Fruit fly (Drosophila melanogaster) whole organism, embryonic: ENCODE data around the gene CG5254.

ENCODE experiments used
- B-H2 ChIP-seq: fragments of 200-800 bp; sonication (Bioruptor generic); optimal IDR thresholded peaks from 2 replicates; lab custom pipeline; 2018; ENCODE audit warnings: missing biosample characterization, mild to moderate bottlenecking, missing genetic modification characterization
- BtbVII ChIP-seq: fragments of 200-800 bp; sonication (Bioruptor generic); optimal IDR thresholded peaks from 3 replicates; lab custom pipeline; 2017; ENCODE audit warnings: missing biosample characterization, mild to moderate bottlenecking, missing genetic modification characterization
- CG10959 ChIP-seq: fragments of 200-800 bp; sonication (Bioruptor generic); IDR thresholded peaks from 2 replicates; pipeline ENCODE4 v1.3.6; 2022; ENCODE audit warnings: missing biosample characterization, missing genetic modification characterization
- CG12391 ChIP-seq: fragments of 200-800 bp; sonication (Bioruptor generic); optimal IDR thresholded peaks from 3 replicates; lab custom pipeline; 2018; ENCODE audit warnings: missing biosample characterization, mild to moderate bottlenecking, missing genetic modification characterization, moderate library complexity
- CG13287 ChIP-seq: fragments of 200-800 bp; sonication (Bioruptor generic); IDR thresholded peaks from 2 replicates; pipeline ENCODE4 v1.3.6; 2022; ENCODE audit warnings: missing biosample characterization, missing genetic modification characterization; ENCODE audit not compliant: partially characterized antibody
- CG15514 ChIP-seq: fragments of 200-800 bp; sonication (Bioruptor generic); optimal IDR thresholded peaks from 3 replicates; lab custom pipeline; 2017; ENCODE audit warnings: missing biosample characterization, missing genetic modification characterization, mild to moderate bottlenecking, moderate library complexity, missing genetic modification reagents
- CG17359 ChIP-seq: fragments of 200-800 bp; sonication (Bioruptor generic); optimal IDR thresholded peaks from 3 replicates; lab custom pipeline; 2018; ENCODE audit warnings: missing biosample characterization, mild to moderate bottlenecking, missing genetic modification characterization, moderate library complexity
- CG18619 ChIP-seq: fragments of 200-800 bp; sonication (Bioruptor generic); optimal IDR thresholded peaks from 3 replicates; lab custom pipeline; 2017; ENCODE audit warnings: missing biosample characterization, mild to moderate bottlenecking, missing genetic modification characterization
- CG2199 ChIP-seq: fragments of 200-800 bp; sonication (Bioruptor generic); IDR thresholded peaks from 3 replicates; pipeline ENCODE4 v1.3.6; 2022; ENCODE audit warnings: missing biosample characterization, missing genetic modification characterization
- CG32532 ChIP-seq: fragments of 200-800 bp; sonication (Bioruptor generic); IDR thresholded peaks from 2 replicates; pipeline ENCODE4 v1.3.6; 2022; ENCODE audit warnings: missing biosample characterization, missing genetic modification characterization
- CG4854 ChIP-seq: fragments of 200-800 bp; sonication (Bioruptor generic); optimal IDR thresholded peaks from 2 replicates; lab custom pipeline; 2016; ENCODE audit warnings: missing biosample characterization, missing genetic modification characterization, inconsistent platforms
- CG5953 ChIP-seq: fragments of 200-800 bp; sonication (Bioruptor generic); IDR thresholded peaks from 2 replicates; pipeline ENCODE4 v1.3.6; 2022; ENCODE audit warnings: missing biosample characterization, missing genetic modification characterization
- CG6683 ChIP-seq: fragments of 200-800 bp; sonication (Bioruptor generic); optimal IDR thresholded peaks from 2 replicates; lab custom pipeline; 2017; ENCODE audit warnings: missing biosample characterization, mild to moderate bottlenecking, missing genetic modification characterization, missing genetic modification reagents
- CG8089 ChIP-seq: fragments of 200-800 bp; sonication (Bioruptor generic); optimal IDR thresholded peaks from 3 replicates; lab custom pipeline; 2016; ENCODE audit warnings: missing biosample characterization, missing genetic modification characterization
- CG9609 ChIP-seq: fragments of 200-800 bp; sonication (Bioruptor generic); optimal IDR thresholded peaks from 3 replicates; lab custom pipeline; 2016; ENCODE audit warnings: missing biosample characterization, missing genetic modification characterization
- CG9876 ChIP-seq: fragments of 200-800 bp; sonication (Bioruptor generic); optimal IDR thresholded peaks from 2 replicates; lab custom pipeline; 2016; ENCODE audit warnings: missing biosample characterization, missing genetic modification characterization
- CkIIα-i1 ChIP-seq: fragments of 200-800 bp; sonication (Bioruptor generic); IDR thresholded peaks from 2 replicates; pipeline ENCODE4 v1.3.6; 2022; ENCODE audit warnings: missing biosample characterization, missing genetic modification characterization
- CoRest ChIP-seq: fragments of 200-800 bp; sonication (Bioruptor generic); optimal IDR thresholded peaks from 3 replicates; lab custom pipeline; 2018; ENCODE audit warnings: missing biosample characterization, mild to moderate bottlenecking, missing genetic modification characterization, moderate library complexity
- Dp ChIP-seq: fragments of 200-800 bp; sonication (Bioruptor generic); optimal IDR thresholded peaks from 2 replicates; lab custom pipeline; 2018; ENCODE audit warnings: missing biosample characterization, mild to moderate bottlenecking, missing genetic modification characterization, moderate library complexity
- Dref ChIP-seq: fragments of 200-800 bp; sonication (Bioruptor generic); IDR thresholded peaks from 2 replicates; pipeline ENCODE4 v1.3.6; 2022; ENCODE audit warnings: missing biosample characterization, missing genetic modification characterization
- ERR ChIP-seq: fragments of 200-800 bp; sonication (Bioruptor generic); optimal IDR thresholded peaks from 2 replicates; lab custom pipeline; 2016; ENCODE audit warnings: missing biosample characterization, missing genetic modification characterization
- Eip74EF ChIP-seq, 2 experiments: fragments of 200-800 bp in 1 of 2; fragments of >200 bp in 1 of 2; sonication (Bioruptor generic) in 1 of 2; optimal IDR thresholded peaks; 2 replicates each; lab custom pipeline; 2017 to 2019; ENCODE audit warnings: missing biosample characterization in 2 of 2, missing genetic modification characterization in 2 of 2, mild to moderate bottlenecking in 1 of 2, moderate library complexity in 1 of 2
- Ets65A ChIP-seq: fragments of 200-800 bp; sonication (Bioruptor generic); peaks from one replicate; lab custom pipeline; 2016; ENCODE audit warnings: missing biosample characterization, missing genetic modification characterization
- HLH4C ChIP-seq: fragments of 200-800 bp; sonication (Bioruptor generic); IDR thresholded peaks from 3 replicates; pipeline ENCODE4 v1.3.6; 2022; ENCODE audit warnings: missing biosample characterization, missing genetic modification characterization; ENCODE audit not compliant: partially characterized antibody
- Hsf ChIP-seq: fragments of 200-800 bp; sonication (Bioruptor generic); optimal IDR thresholded peaks from 3 replicates; lab custom pipeline; 2016; ENCODE audit warnings: missing biosample characterization, missing genetic modification characterization
- Oaz ChIP-seq: fragments of 200-800 bp; sonication (Bioruptor generic); IDR thresholded peaks from 2 replicates; pipeline ENCODE4 v1.3.6; 2022; ENCODE audit warnings: missing biosample characterization, missing genetic modification characterization
- Ptx1 ChIP-seq: fragments of 200-800 bp; sonication (Bioruptor generic); IDR thresholded peaks from 2 replicates; pipeline ENCODE4 v1.3.6; 2022; ENCODE audit warnings: missing biosample characterization, missing genetic modification characterization
- Side ChIP-seq: fragments of 200-800 bp; sonication (Bioruptor generic); optimal IDR thresholded peaks from 2 replicates; lab custom pipeline; 2016; ENCODE audit warnings: missing biosample characterization, missing genetic modification characterization
- Six4 ChIP-seq: fragments of 200-800 bp; sonication (Bioruptor generic); optimal IDR thresholded peaks from 2 replicates; lab custom pipeline; 2016; ENCODE audit warnings: missing biosample characterization, missing genetic modification characterization
- Xbp1 ChIP-seq: fragments of 200-800 bp; sonication (Bioruptor generic); optimal IDR thresholded peaks from 3 replicates; lab custom pipeline; 2016; ENCODE audit warnings: missing biosample characterization, mild to moderate bottlenecking, missing genetic modification characterization
- caup ChIP-seq: fragments of 200-800 bp; sonication (Bioruptor generic); optimal IDR thresholded peaks from 3 replicates; lab custom pipeline; 2017; ENCODE audit warnings: missing biosample characterization, mild to moderate bottlenecking, missing genetic modification characterization, moderate library complexity; ENCODE audit not compliant: severe bottlenecking
- dati ChIP-seq: fragments of 200-800 bp; sonication (Bioruptor generic); IDR thresholded peaks from 2 replicates; pipeline ENCODE4 v1.3.6; 2022; ENCODE audit warnings: missing biosample characterization, missing genetic modification characterization
- dm ChIP-seq: fragments of 200-800 bp; sonication (Bioruptor generic); optimal IDR thresholded peaks from 3 replicates; lab custom pipeline; 2016; ENCODE audit warnings: missing biosample characterization, missing genetic modification characterization
- esg ChIP-seq: fragments of 200-800 bp; sonication (Bioruptor generic); conservative IDR thresholded peaks from 2 replicates; pipeline ENCODE4 v1.3.6; 2022; ENCODE audit warnings: missing biosample characterization, missing genetic modification characterization
- eyg ChIP-seq: fragments of 200-800 bp; sonication (Bioruptor generic); optimal IDR thresholded peaks from 3 replicates; lab custom pipeline; 2016; ENCODE audit warnings: missing biosample characterization, missing genetic modification characterization
- fd96Cb ChIP-seq: fragments of 200-800 bp; sonication (Bioruptor generic); optimal IDR thresholded peaks from 2 replicates; lab custom pipeline; 2018; ENCODE audit warnings: missing biosample characterization, mild to moderate bottlenecking, missing genetic modification characterization, moderate library complexity
- jing ChIP-seq: fragments of 200-800 bp; sonication (Bioruptor generic); optimal IDR thresholded peaks from 2 replicates; lab custom pipeline; 2018; ENCODE audit warnings: missing biosample characterization, mild to moderate bottlenecking, missing genetic modification characterization
- pita ChIP-seq: fragments of 200-800 bp; sonication (Bioruptor generic); optimal IDR thresholded peaks from 2 replicates; lab custom pipeline; 2017; ENCODE audit warnings: missing biosample characterization, mild to moderate bottlenecking, missing genetic modification characterization
- pzg ChIP-seq: fragments of 200-800 bp; sonication (Bioruptor generic); optimal IDR thresholded peaks from 3 replicates; lab custom pipeline; 2018; ENCODE audit warnings: missing biosample characterization, mild to moderate bottlenecking, missing genetic modification characterization, moderate library complexity
- sc ChIP-seq, 3 experiments: fragments of >200 bp in 2 of 3; fragments of 200-800 bp in 1 of 3; sonication (Bioruptor generic) in 1 of 3; optimal IDR thresholded peaks; 2 replicates in 2 of 3; 3 replicates in 1 of 3; lab custom pipeline; 2017; ENCODE audit warnings: mild to moderate bottlenecking in 1 of 3, missing biosample characterization in 1 of 3, missing genetic modification characterization in 1 of 3, missing genetic modification reagents in 1 of 3
- schlank ChIP-seq: fragments of 200-800 bp; sonication (Bioruptor generic); optimal IDR thresholded peaks from 2 replicates; lab custom pipeline; 2018; ENCODE audit warnings: missing biosample characterization, mild to moderate bottlenecking, missing genetic modification characterization
- scrt ChIP-seq: fragments of 200-800 bp; sonication (Bioruptor generic); optimal IDR thresholded peaks from 2 replicates; lab custom pipeline; 2018; ENCODE audit warnings: missing biosample characterization, mild to moderate bottlenecking, missing genetic modification characterization, moderate library complexity
- tap ChIP-seq: fragments of 200-800 bp; optimal IDR thresholded peaks from 3 replicates; lab custom pipeline; 2019; ENCODE audit warnings: missing biosample characterization, mild to moderate bottlenecking, missing genetic modification characterization, moderate library complexity
- zf30C ChIP-seq: fragments of 200-800 bp; sonication (Bioruptor generic); optimal IDR thresholded peaks from 3 replicates; lab custom pipeline; 2018; ENCODE audit warnings: missing biosample characterization, mild to moderate bottlenecking, missing genetic modification characterization

CG5254 gene

dm6 chrX:801157-801872, 51.2 kb downstream of the CG5254 start, which contains the start of gene Rbf (continued):
- no peak for TF ChIP-seq CG9609 (GFP tag; lab: Kevin White, UChicago)
- TF ChIP-seq CG9876 (GFP tag; lab: Kevin White, UChicago) = no peak
- TF ChIP-seq esg = no peak
- TF ChIP-seq fd96Cb (tag; lab: Kevin White, UChicago) = no peak
- TF ChIP-seq Six4 (GFP tag; lab: Kevin White, UChicago) = no peak
- no peak for TF ChIP-seq dati (GFP tag; lab: Robert Waterston, UW)

dm6 chrX:803370-803769, 53.2 kb downstream of the CG5254 start, which contains the start of gene CG13359:
Gene CG13359 (minus strand): TSS chrX:803470.
- TF ChIP-seq CG17359 (no peak), dm (GFP tag; lab: Kevin White, UChicago) (no peak), tap (tag; lab: Kevin White, UChicago) (no peak), CG15514 (GFP tag; lab: Kevin White, UChicago) (no peak), Hsf (no peak), ERR (GFP tag; lab: Kevin White, UChicago) (no peak)

dm6 chrX:804821-805220, 54.7 kb downstream of the CG5254 start, which contains the start of gene CG13358:
Gene CG13358 (minus strand): TSS chrX:804921.
- TF ChIP-seq CkIIα-i1 (GFP tag; lab: Robert Waterston, UW) (no peak), Ets65A (GFP tag; lab: Kevin White, UChicago) (peak; percentile 42)

- TF ChIP-seq CG2199 (GFP tag; lab: Robert Waterston, UW) = no peak
- no peak for TF ChIP-seq CG6683 (GFP tag; lab: Kevin White, UChicago)
- TF ChIP-seq CG10959 = no peak
- TF ChIP-seq Side (GFP tag; lab: Kevin White, UChicago) = no peak
- TF ChIP-seq CoRest = no peak
- peak; percentile 66 for TF ChIP-seq Xbp1 (GFP tag; lab: Kevin White, UChicago)
- TF ChIP-seq Eip74EF (GFP tag; optimal IDR thresholded peaks at IDR 0.05; lab: Kevin White, UChicago) = no peak
- peak; percentile 29 for TF ChIP-seq Dref (GFP tag; lab: Robert Waterston, UW)
- TF ChIP-seq CG18619 = no peak
- no peak for TF ChIP-seq pita (GFP tag; lab: Kevin White, UChicago)
- TF ChIP-seq scrt (GFP tag; lab: Kevin White, UChicago) = no peak
- peak; percentile 7 for TF ChIP-seq caup (GFP tag; lab: Kevin White, UChicago)
- TF ChIP-seq HLH4C = no peak
- TF ChIP-seq eyg = no peak
- peak; percentile 59 for TF ChIP-seq pzg
- TF ChIP-seq CG13287 (GFP tag; lab: Robert Waterston, UW) = no peak
- no peak for TF ChIP-seq jing (GFP tag; lab: Kevin White, UChicago)
- no peak for TF ChIP-seq sc (optimal IDR thresholded peaks at IDR 0.05; lab: Kevin White, UChicago)
- no peak for TF ChIP-seq sc (GFP tag; optimal IDR thresholded peaks at IDR 0.05; lab: Kevin White, UChicago)
- no peak for TF ChIP-seq CG12391 (tag; lab: Kevin White, UChicago)
- no peak for TF ChIP-seq B-H2
- no peak for TF ChIP-seq CG32532 (GFP tag; lab: Robert Waterston, UW)
- no peak for TF ChIP-seq BtbVII (GFP tag; lab: Kevin White, UChicago)
- no peak for TF ChIP-seq CG8089 (GFP tag; lab: Kevin White, UChicago)
- no peak for TF ChIP-seq CG5953 (GFP tag; lab: Robert Waterston, UW)
- no peak for TF ChIP-seq Oaz
- peak; percentile 38 for TF ChIP-seq Dp
- no peak for TF ChIP-seq zf30C (GFP tag; lab: Kevin White, UChicago)
- no peak for TF ChIP-seq schlank (tag; lab: Kevin White, UChicago)
- no peak for TF ChIP-seq Ptx1 (GFP tag; lab: Robert Waterston, UW)
- no peak for TF ChIP-seq CG4854 (GFP tag; lab: Kevin White, UChicago)
These were observed 55.8 kb downstream of the CG5254 start, which contains the start of gene Sec22 for dm6 chrX:805907-806306. Gene Sec22 (plus strand): TSS chrX:806076.
